Fruit fly (Drosophila melanogaster) whole organism, prepupa: ENCODE data around the gene CG12655.

Experiments
- Blimp-1 ChIP-seq: fragments of 200-800 bp; sonication (Bioruptor generic); optimal IDR thresholded peaks from 3 replicates; lab custom pipeline; 2017; ENCODE audit warnings: missing biosample characterization, missing genetic modification characterization, mild to moderate bottlenecking, moderate library complexity, missing genetic modification reagents
- CG10669 ChIP-seq: fragments of 200-800 bp; sonication (Bioruptor generic); optimal IDR thresholded peaks from 3 replicates; lab custom pipeline; 2018; ENCODE audit warnings: missing biosample characterization, mild to moderate bottlenecking, missing genetic modification characterization, moderate library complexity
- CG11294 ChIP-seq: fragments of 200-800 bp; sonication (Bioruptor generic); IDR thresholded peaks from 2 replicates; pipeline ENCODE4 v1.3.6; 2022; ENCODE audit warnings: missing biosample characterization, missing genetic modification characterization
- CG11762 ChIP-seq: fragments of 200-800 bp; sonication (Bioruptor generic); optimal IDR thresholded peaks from 3 replicates; lab custom pipeline; 2016; ENCODE audit warnings: missing biosample characterization, missing genetic modification characterization; ENCODE audit not compliant: insufficient read depth
- CG11902 ChIP-seq: fragments of 200-800 bp; sonication (Bioruptor generic); optimal IDR thresholded peaks from 3 replicates; lab custom pipeline; 2016; ENCODE audit warnings: missing biosample characterization, missing genetic modification characterization
- CG15336 ChIP-seq: fragments of 200-800 bp; sonication (Bioruptor generic); IDR thresholded peaks from 2 replicates; pipeline ENCODE4 v1.3.6; 2022; ENCODE audit warnings: missing biosample characterization, missing genetic modification characterization
- CG1621 ChIP-seq: fragments of 200-800 bp; sonication (Bioruptor generic); optimal IDR thresholded peaks from 3 replicates; lab custom pipeline; 2018; ENCODE audit warnings: missing biosample characterization, mild to moderate bottlenecking, missing genetic modification characterization
- CG16779 ChIP-seq: fragments of 200-800 bp; sonication (Bioruptor generic); optimal IDR thresholded peaks from 3 replicates; lab custom pipeline; 2017; ENCODE audit warnings: missing biosample characterization, mild to moderate bottlenecking, missing genetic modification characterization
- CG3032 ChIP-seq: fragments of 200-800 bp; optimal IDR thresholded peaks from 2 replicates; lab custom pipeline; 2019; ENCODE audit warnings: missing biosample characterization, mild to moderate bottlenecking, missing genetic modification characterization, moderate library complexity
- CG31627 ChIP-seq: fragments of 200-800 bp; sonication (Bioruptor generic); optimal IDR thresholded peaks from 3 replicates; lab custom pipeline; 2016; ENCODE audit warnings: missing biosample characterization, missing genetic modification characterization
- CG34406 ChIP-seq: fragments of 200-800 bp; sonication (Bioruptor generic); optimal IDR thresholded peaks from 3 replicates; lab custom pipeline; 2016; ENCODE audit warnings: missing biosample characterization, missing genetic modification characterization
- CG3919 ChIP-seq: fragments of 200-800 bp; sonication (Bioruptor generic); optimal IDR thresholded peaks from 3 replicates; lab custom pipeline; 2016; ENCODE audit warnings: missing biosample characterization, missing genetic modification characterization
- CG4318 ChIP-seq: fragments of 200-800 bp; sonication (Bioruptor generic); optimal IDR thresholded peaks from 3 replicates; lab custom pipeline; 2017; ENCODE audit warnings: missing biosample characterization, mild to moderate bottlenecking, missing genetic modification characterization
- CG6163 ChIP-seq: fragments of 200-800 bp; sonication (Bioruptor generic); IDR thresholded peaks from 3 replicates; pipeline ENCODE4 v1.3.6; 2022; ENCODE audit warnings: missing biosample characterization, missing genetic modification characterization
- CG6276 ChIP-seq: fragments of 200-800 bp; sonication (Bioruptor generic); optimal IDR thresholded peaks from 2 replicates; lab custom pipeline; 2017; ENCODE audit warnings: missing biosample characterization, mild to moderate bottlenecking, missing genetic modification characterization
- CG6808 ChIP-seq: fragments of 200-800 bp; sonication (Bioruptor generic); optimal IDR thresholded peaks from 3 replicates; lab custom pipeline; 2017; ENCODE audit warnings: missing biosample characterization, missing genetic modification characterization, mild to moderate bottlenecking, moderate library complexity, missing genetic modification reagents
- CG7368 ChIP-seq: fragments of 200-800 bp; sonication (Bioruptor generic); optimal IDR thresholded peaks from 3 replicates; lab custom pipeline; 2016; ENCODE audit warnings: missing biosample characterization, missing genetic modification characterization
- CG8119 ChIP-seq: fragments of 200-800 bp; sonication (Bioruptor generic); IDR thresholded peaks from 3 replicates; pipeline ENCODE4 v1.3.6; 2022; ENCODE audit warnings: missing biosample characterization, missing genetic modification characterization
- CG9139 ChIP-seq: fragments of 200-800 bp; sonication (Bioruptor generic); optimal IDR thresholded peaks from 3 replicates; lab custom pipeline; 2017; ENCODE audit warnings: missing biosample characterization, mild to moderate bottlenecking, missing genetic modification characterization
- Eip75B ChIP-seq: fragments of 200-800 bp; sonication (Bioruptor generic); optimal IDR thresholded peaks from 3 replicates; lab custom pipeline; 2016; ENCODE audit warnings: missing biosample characterization, missing genetic modification characterization
- Eip78C ChIP-seq: fragments of 200-800 bp; sonication (Bioruptor generic); peaks from one replicate; lab custom pipeline; 2016; ENCODE audit warnings: missing biosample characterization, missing genetic modification characterization
- Eip93F ChIP-seq: fragments of 200-800 bp; sonication (Bioruptor generic); optimal IDR thresholded peaks from 2 replicates; lab custom pipeline; 2016; ENCODE audit warnings: missing biosample characterization, mild to moderate bottlenecking, missing genetic modification characterization
- Ets21C ChIP-seq: fragments of 200-800 bp; sonication (Bioruptor generic); optimal IDR thresholded peaks from 3 replicates; lab custom pipeline; 2016; ENCODE audit warnings: missing biosample characterization, missing genetic modification characterization
- Ets96B ChIP-seq: fragments of 200-800 bp; optimal IDR thresholded peaks from 2 replicates; lab custom pipeline; 2019; ENCODE audit warnings: missing biosample characterization, mild to moderate bottlenecking, missing genetic modification characterization, moderate library complexity
- Gug ChIP-seq: fragments of 200-800 bp; sonication (Bioruptor generic); IDR thresholded peaks from 2 replicates; pipeline ENCODE4 v1.3.6; 2022; ENCODE audit warnings: missing biosample characterization, missing genetic modification characterization
- Hr39 ChIP-seq: fragments of 200-800 bp; sonication (Bioruptor generic); optimal IDR thresholded peaks from 2 replicates; lab custom pipeline; 2016; ENCODE audit warnings: missing biosample characterization, missing genetic modification characterization
- Hr4 ChIP-seq: fragments of 200-800 bp; sonication (Bioruptor generic); optimal IDR thresholded peaks from 3 replicates; lab custom pipeline; 2016; ENCODE audit warnings: missing biosample characterization, missing genetic modification characterization
- Lpt ChIP-seq: fragments of 200-800 bp; sonication (Bioruptor generic); optimal IDR thresholded peaks from 3 replicates; lab custom pipeline; 2016; ENCODE audit warnings: missing biosample characterization, missing genetic modification characterization
- OdsH ChIP-seq: fragments of 200-800 bp; sonication (Bioruptor generic); optimal IDR thresholded peaks from 3 replicates; lab custom pipeline; 2016; ENCODE audit warnings: missing biosample characterization, missing genetic modification characterization
- Smox ChIP-seq: fragments of 200-800 bp; sonication (Bioruptor generic); optimal IDR thresholded peaks from 3 replicates; lab custom pipeline; 2016; ENCODE audit warnings: missing biosample characterization, missing genetic modification characterization
- Sox102F ChIP-seq: fragments of 200-800 bp; sonication (Bioruptor generic); optimal IDR thresholded peaks from 2 replicates; lab custom pipeline; 2016; ENCODE audit warnings: missing biosample characterization, mild to moderate bottlenecking, missing genetic modification characterization
- Sox14 ChIP-seq: fragments of 200-800 bp; sonication (Bioruptor generic); optimal IDR thresholded peaks from 3 replicates; lab custom pipeline; 2016; ENCODE audit warnings: missing biosample characterization, missing genetic modification characterization
- Sox15 ChIP-seq: fragments of 200-800 bp; sonication (Bioruptor generic); optimal IDR thresholded peaks from 3 replicates; lab custom pipeline; 2016; ENCODE audit warnings: missing biosample characterization, missing genetic modification characterization
- achi ChIP-seq: fragments of 200-800 bp; sonication (Bioruptor generic); optimal IDR thresholded peaks from 3 replicates; lab custom pipeline; 2016; ENCODE audit warnings: missing biosample characterization, missing genetic modification characterization
- acj6 ChIP-seq: fragments of 200-800 bp; sonication (Bioruptor generic); optimal IDR thresholded peaks from 3 replicates; lab custom pipeline; 2016; ENCODE audit warnings: missing biosample characterization, missing genetic modification characterization
- dac ChIP-seq: fragments of 200-800 bp; sonication (Bioruptor generic); optimal IDR thresholded peaks from 2 replicates; lab custom pipeline; 2017; ENCODE audit warnings: missing biosample characterization, mild to moderate bottlenecking, missing genetic modification characterization
- dsx ChIP-seq: fragments of 200-800 bp; optimal IDR thresholded peaks from 3 replicates; lab custom pipeline; 2019; ENCODE audit warnings: missing biosample characterization, mild to moderate bottlenecking, missing genetic modification characterization, moderate library complexity; ENCODE audit not compliant: poor library complexity, severe bottlenecking
- eg ChIP-seq: fragments of 200-800 bp; sonication (Bioruptor generic); IDR thresholded peaks from 3 replicates; pipeline ENCODE4 v1.3.6; 2022; ENCODE audit warnings: missing biosample characterization, missing genetic modification characterization
- fd59A ChIP-seq: fragments of 200-800 bp; sonication (Bioruptor generic); optimal IDR thresholded peaks from 2 replicates; lab custom pipeline; 2017; ENCODE audit warnings: missing biosample characterization, mild to moderate bottlenecking, missing genetic modification characterization, missing genetic modification reagents
- fd85E ChIP-seq: fragments of 200-800 bp; sonication (Bioruptor generic); optimal IDR thresholded peaks from 3 replicates; lab custom pipeline; 2016; ENCODE audit warnings: missing biosample characterization, missing genetic modification characterization
- net ChIP-seq: fragments of 200-800 bp; sonication (Bioruptor generic); optimal IDR thresholded peaks from 3 replicates; lab custom pipeline; 2016; ENCODE audit warnings: missing biosample characterization, missing genetic modification characterization
- salr ChIP-seq, 2 experiments: fragments of 200-800 bp; sonication (Bioruptor generic); optimal IDR thresholded peaks; 3 replicates each; lab custom pipeline; 2016 to 2018; ENCODE audit warnings: missing biosample characterization in 2 of 2, missing genetic modification characterization in 2 of 2, mild to moderate bottlenecking in 1 of 2
- spab ChIP-seq: fragments of 200-800 bp; sonication (Bioruptor generic); optimal IDR thresholded peaks from 2 replicates; lab custom pipeline; 2017; ENCODE audit warnings: missing biosample characterization, mild to moderate bottlenecking, missing genetic modification characterization, missing genetic modification reagents
- svp ChIP-seq: fragments of 200-800 bp; sonication (Bioruptor generic); peaks from one replicate; lab custom pipeline; 2016; ENCODE audit warnings: missing biosample characterization, missing genetic modification characterization
- vri ChIP-seq: fragments of 200-800 bp; sonication (Bioruptor generic); optimal IDR thresholded peaks from 3 replicates; lab custom pipeline; 2016; ENCODE audit warnings: missing biosample characterization, mild to moderate bottlenecking, missing genetic modification characterization

The CG12655 gene

DNA sequence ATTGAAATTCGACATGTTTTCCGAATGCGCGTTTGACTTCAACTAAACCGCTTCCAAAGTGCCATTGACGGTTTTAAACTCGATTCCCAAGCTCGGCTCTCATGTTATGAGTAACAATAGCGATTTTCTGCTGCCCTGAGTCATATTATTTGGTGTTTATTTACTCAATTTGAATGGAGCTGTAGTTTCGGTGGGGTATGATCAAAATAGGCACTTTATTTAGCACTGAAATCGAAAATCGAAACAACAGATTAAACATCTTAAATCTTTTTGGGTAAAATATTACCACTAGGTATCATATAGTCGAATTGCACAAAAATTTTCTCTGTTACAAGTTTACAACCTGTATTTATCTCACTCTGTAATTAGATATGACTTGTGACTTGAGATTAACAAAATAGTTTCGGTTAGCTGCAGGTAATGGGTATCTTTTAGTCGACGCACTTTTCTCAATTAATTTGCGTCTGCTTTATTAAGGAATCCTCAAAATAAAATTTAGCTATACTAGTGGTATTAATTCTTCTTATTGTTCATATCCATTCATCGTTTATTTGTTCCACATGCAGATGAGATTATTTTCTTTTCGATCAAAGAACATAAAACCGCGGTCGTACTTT lies at the start of gene CG12655:
Gene CG12655 (minus strand): TSS at position 51 of the 617 bp plus-strand sequence.
- TF ChIP-seq CG15336 (GFP tag; lab: Robert Waterston, UW), result no peak
- no peak for TF ChIP-seq salr (GFP tag; optimal IDR thresholded peaks at IDR 0.05; lab: Kevin White, UChicago)
- TF ChIP-seq Hr39 (GFP tag; lab: Kevin White, UChicago), result no peak
- TF ChIP-seq CG6276 (GFP tag; lab: Kevin White, UChicago), result no peak
- TF ChIP-seq CG3032 (tag; lab: Kevin White, UChicago), result no peak
- no peak for TF ChIP-seq Eip93F (GFP tag; lab: Kevin White, UChicago)
- TF ChIP-seq fd59A (GFP tag; lab: Kevin White, UChicago), result no peak
- TF ChIP-seq OdsH (GFP tag; lab: Kevin White, UChicago), result no peak
- no peak for TF ChIP-seq CG6808 (GFP tag; lab: Kevin White, UChicago)
- no peak for TF ChIP-seq Blimp-1
- no peak for TF ChIP-seq Ets96B
- TF ChIP-seq Gug (GFP tag; lab: Robert Waterston, UW), result no peak
- no peak for TF ChIP-seq Sox102F (GFP tag; lab: Kevin White, UChicago)

dm6 chrX:20001996-20002395 lies 42.8 kb upstream of the CG12655 start, which contains the start of gene lky:
TSS of gene lky (minus strand) at chrX:20002096.
- no peak for TF ChIP-seq CG1621 (tag; lab: Kevin White, UChicago)
- no peak for TF ChIP-seq Ets21C (GFP tag; lab: Kevin White, UChicago)
- TF ChIP-seq svp (GFP tag; lab: Kevin White, UChicago), result no peak
- no peak for TF ChIP-seq acj6 (GFP tag; lab: Kevin White, UChicago)
- no peak for TF ChIP-seq dac (GFP tag; lab: Kevin White, UChicago)
- no peak for TF ChIP-seq CG6163 (GFP tag; lab: Robert Waterston, UW)
- no peak for TF ChIP-seq Hr4
- no peak for TF ChIP-seq CG11902 (GFP tag; lab: Kevin White, UChicago)
- no peak for TF ChIP-seq net (GFP tag; lab: Kevin White, UChicago)
- no peak for TF ChIP-seq CG10669 (GFP tag; lab: Kevin White, UChicago)
- no peak for TF ChIP-seq Eip78C (GFP tag; lab: Kevin White, UChicago)
- no peak for TF ChIP-seq achi
- no peak for TF ChIP-seq CG6808 (GFP tag; lab: Kevin White, UChicago)
- TF ChIP-seq, all 60 proteins: peak for 0

dm6 chrX:19964215-19964614 lies 5.0 kb upstream of the CG12655 start:
- no peak for TF ChIP-seq Blimp-1
- peak; percentile 14 for TF ChIP-seq CG10669 (GFP tag; lab: Kevin White, UChicago)
- peak; percentile 32; the same call in 1 of the 3 replicates for TF ChIP-seq CG6163 (GFP tag; lab: Robert Waterston, UW)
- TF ChIP-seq CG8119 (GFP tag; lab: Robert Waterston, UW), result 0 out of 3 replicates have a peak, but pooled peaks have one; percentile 19
- TF ChIP-seq CG11294 (GFP tag; lab: Robert Waterston, UW), result no peak
- TF ChIP-seq Sox15, result no peak
- peak; percentile 55 for TF ChIP-seq vri
- TF ChIP-seq eg (GFP tag; lab: Robert Waterston, UW), result no peak
- no peak for TF ChIP-seq CG11762 (GFP tag; lab: Kevin White, UChicago)
- peak; percentile 63 for TF ChIP-seq Hr39 (GFP tag; lab: Kevin White, UChicago)
- TF ChIP-seq spab (GFP tag; lab: Kevin White, UChicago), result no peak
- no peak for TF ChIP-seq dsx
- peak; percentile 26 for TF ChIP-seq CG34406 (GFP tag; lab: Kevin White, UChicago)
- peak; percentile 44 for TF ChIP-seq Sox14 (GFP tag; lab: Kevin White, UChicago)
- TF ChIP-seq Eip78C (GFP tag; lab: Kevin White, UChicago), result peak; percentile 79
- TF ChIP-seq CG7368 (GFP tag; lab: Kevin White, UChicago), result no peak
- peak; percentile 16 for TF ChIP-seq Ets96B
- no peak for TF ChIP-seq CG9139 (GFP tag; lab: Kevin White, UChicago)
- TF ChIP-seq CG3032 (tag; lab: Kevin White, UChicago), result no peak
- TF ChIP-seq CG1621 (tag; lab: Kevin White, UChicago), result peak; percentile 8
- TF ChIP-seq CG16779 (tag; lab: Kevin White, UChicago), result peak; percentile 19
- TF ChIP-seq CG15336 (GFP tag; lab: Robert Waterston, UW), result 0 out of 2 replicates have a peak, but pooled peaks have one; percentile 21
- TF ChIP-seq CG31627, result peak; percentile 51
- no peak for TF ChIP-seq CG4318
- no peak for TF ChIP-seq fd85E
- peak; percentile 58 for TF ChIP-seq Smox
- TF ChIP-seq CG3919 (GFP tag; lab: Kevin White, UChicago), result peak; percentile 22
- peak; percentile 48 for TF ChIP-seq Ets21C (GFP tag; lab: Kevin White, UChicago)
- peak; percentile 48 for TF ChIP-seq Eip75B (GFP tag; lab: Kevin White, UChicago)
- TF ChIP-seq Lpt, result no peak
- no peak for TF ChIP-seq fd59A (GFP tag; lab: Kevin White, UChicago)
